Fruit fly (Drosophila melanogaster) whole organism: ENCODE measurements around the gene CG5245.
"Not testable (repeated sequence)": the region's sequence is repeated elsewhere in the genome, so short reads cannot be mapped to it uniquely, and the experiment has no call there.

Experiments used
- CG8478 ChIP-seq: fragments of >200 bp; optimal IDR thresholded peaks from 2 replicates; lab custom pipeline; 2018; ENCODE audit warnings: inconsistent platforms
- Dll ChIP-seq: fragments of >200 bp; optimal IDR thresholded peaks from 2 replicates; lab custom pipeline; 2017
- EcR ChIP-seq, 2 experiments: fragments of >200 bp; optimal IDR thresholded peaks; 2 replicates each; lab custom pipeline; 2017; ENCODE audit warnings: missing biosample characterization in 2 of 2, missing genetic modification characterization in 2 of 2, missing genetic modification reagents in 2 of 2
- pan ChIP-seq: fragments of >200 bp; optimal IDR thresholded peaks from 2 replicates; lab custom pipeline; 2017
- psq ChIP-seq: fragments of >200 bp; optimal IDR thresholded peaks from 2 replicates; lab custom pipeline; 2017
- usp ChIP-seq: fragments of >200 bp; optimal IDR thresholded peaks from 2 replicates; lab custom pipeline; 2017; ENCODE audit warnings: missing biosample characterization, missing genetic modification characterization, mixed read lengths

DNA sequence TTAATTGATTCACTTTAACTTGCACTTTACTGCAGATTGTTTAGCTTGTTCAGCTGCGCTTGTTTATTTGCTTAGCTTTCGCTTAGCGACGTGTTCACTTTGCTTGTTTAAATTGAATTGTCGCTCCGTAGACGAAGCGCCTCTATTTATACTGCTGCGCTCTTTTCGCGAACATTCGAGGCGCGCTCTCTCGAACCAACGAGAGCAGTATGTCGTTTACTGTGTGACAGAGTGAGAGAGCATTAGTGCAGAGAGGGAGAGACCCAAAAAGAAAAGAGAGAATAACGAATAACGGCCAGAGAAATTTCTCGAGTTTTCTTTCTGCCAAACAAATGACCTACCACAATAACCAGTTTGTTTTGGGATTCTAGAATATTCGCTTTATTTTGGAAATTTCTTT, 38.3 kb downstream of the CG5245 start, which contains the start of gene Hsp70Ba:
- TF ChIP-seq EcR (GFP tag; optimal IDR thresholded peaks at IDR 0.05; lab: Kevin White, UChicago); CG8478 (lab: Kevin White, UChicago); usp (GFP tag; lab: Kevin White, UChicago); psq (lab: Kevin White, UChicago); pan (lab: Kevin White, UChicago); Dll (lab: Kevin White, UChicago): not testable (repeated sequence)
